Worm (Caenorhabditis elegans): ENCODE measurements around the gene ZK666.14.

- TF ChIP-seq elt-1 (tag; optimal IDR thresholded peaks at IDR 0.05): no peak
- no peak for TF ChIP-seq lin-15B (tag; optimal IDR thresholded peaks at IDR 0.05)
- no peak for TF ChIP-seq nhr-11 (tag; optimal IDR thresholded peaks at IDR 0.05)
- no peak for TF ChIP-seq pha-4 (tag; optimal IDR thresholded peaks at IDR 0.05)
- TF ChIP-seq mdl-1 (tag; optimal IDR thresholded peaks at IDR 0.05): no peak
- no peak for TF ChIP-seq ztf-4 (tag; optimal IDR thresholded peaks at IDR 0.05)
- no peak for TF ChIP-seq ztf-11 (tag; optimal IDR thresholded peaks at IDR 0.05)
- no peak for TF ChIP-seq tbx-2 (tag; optimal IDR thresholded peaks at IDR 0.05)
- TF ChIP-seq hmg-11 (tag; optimal IDR thresholded peaks at IDR 0.05): no peak
- TF ChIP-seq fkh-2 (tag; optimal IDR thresholded peaks at IDR 0.05): no peak
- TF ChIP-seq lin-39 (tag; optimal IDR thresholded peaks at IDR 0.05): no peak
- TF ChIP-seq ZK546.5 (tag; optimal IDR thresholded peaks at IDR 0.05): no peak
- no peak for TF ChIP-seq ceh-16 (tag; optimal IDR thresholded peaks at IDR 0.05)
- no peak for TF ChIP-seq R02D3.7 (tag; optimal IDR thresholded peaks at IDR 0.05)
Measured at ce11 chrII:10533985-10534384, 39.4 kb downstream of the ZK666.14 start.

Measured in whole organism, L3 larva.